Worm (Caenorhabditis elegans): ENCODE measurements around the gene F23F1.5.

ce11 chrII:11783-12182 lies 19.6 kb downstream of the F23F1.5 start, which contains the start of gene best-4:
- TF ChIP-seq W03F9.2 (tag; optimal IDR thresholded peaks at IDR 0.05) (no peak), him-1 (tag; optimal IDR thresholded peaks at IDR 0.05) (no peak)
